Worm (Caenorhabditis elegans): ENCODE data around the gene ZK856.16.

ZK856.16 gene

DNA sequence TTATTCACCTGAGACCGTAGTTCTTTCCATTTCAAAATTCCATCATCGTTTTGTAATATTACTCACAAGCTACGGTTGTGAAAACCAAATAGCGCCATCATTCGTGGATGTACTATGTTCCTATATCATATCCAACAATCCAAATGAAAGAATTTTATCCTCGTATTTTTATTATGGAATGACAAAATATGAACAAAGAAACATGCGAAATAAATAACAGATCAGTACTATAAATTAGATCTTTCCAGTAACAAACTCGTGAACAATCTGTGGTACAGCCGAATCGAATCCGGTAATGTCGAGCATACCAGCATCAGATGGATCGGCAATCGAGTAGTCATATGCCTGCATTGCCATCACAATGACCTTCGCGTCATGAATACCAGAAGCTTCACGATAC lies 47.3 kb upstream of the ZK856.16 start:
- no peak for TF ChIP-seq nhr-12 (tag; optimal IDR thresholded peaks at IDR 0.05)
- TF ChIP-seq R02D3.7 (tag; optimal IDR thresholded peaks at IDR 0.05) = no peak
- no peak for TF ChIP-seq skn-1 (tag; optimal IDR thresholded peaks at IDR 0.05)
- no peak for TF ChIP-seq sem-4 (tag; optimal IDR thresholded peaks at IDR 0.05)
- TF ChIP-seq F13H6.1 (tag; optimal IDR thresholded peaks at IDR 0.05) = no peak
- no peak for TF ChIP-seq nhr-21 (tag; optimal IDR thresholded peaks at IDR 0.05)
- TF ChIP-seq peb-1 (tag; optimal IDR thresholded peaks at IDR 0.05) = no peak
- no peak for TF ChIP-seq nhr-6 (tag; optimal IDR thresholded peaks at IDR 0.05)
- no peak for TF ChIP-seq gmeb-1 (tag; optimal IDR thresholded peaks at IDR 0.05)
- TF ChIP-seq unc-62 (GFP tag; optimal IDR thresholded peaks at IDR 0.05) = no peak
- no peak for TF ChIP-seq elt-1 (tag; optimal IDR thresholded peaks at IDR 0.05)
- TF ChIP-seq nhr-23 (tag; optimal IDR thresholded peaks at IDR 0.05) = no peak

DNA sequence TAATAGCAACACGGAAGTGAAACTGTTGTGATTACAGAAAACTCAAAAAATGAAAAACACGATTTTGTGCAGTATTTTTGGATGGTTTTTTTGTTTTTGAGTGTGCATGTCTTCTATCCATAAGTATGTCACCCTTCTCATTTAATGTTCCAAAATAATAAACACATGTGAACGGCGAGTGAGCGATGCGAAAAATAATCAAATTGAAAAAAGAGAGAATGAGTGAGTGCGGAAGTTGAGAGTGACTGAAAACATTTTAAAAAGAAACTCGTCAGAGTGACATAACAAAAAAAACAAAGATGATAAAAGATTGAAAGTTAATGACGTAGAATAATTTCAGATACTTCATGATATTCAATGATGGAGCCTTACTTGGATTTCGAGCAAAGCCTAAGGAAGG lies 44.1 kb upstream of the ZK856.16 start:
- TF ChIP-seq Y55F3AM.14 (GFP tag; optimal IDR thresholded peaks at IDR 0.05) (no peak), lin-11 (tag; optimal IDR thresholded peaks at IDR 0.05) (no peak), alr-1 (tag; optimal IDR thresholded peaks at IDR 0.05) (no peak), nhr-6 (tag; optimal IDR thresholded peaks at IDR 0.05) (no peak), egl-27 (tag; optimal IDR thresholded peaks at IDR 0.05) (no peak), nhr-25 (tag; optimal IDR thresholded peaks at IDR 0.05) (no peak), C34F6.9 (tag; optimal IDR thresholded peaks at IDR 0.05) (no peak), skn-1 (tag; optimal IDR thresholded peaks at IDR 0.05) (no peak), mbf-1 (tag; optimal IDR thresholded peaks at IDR 0.05) (no peak)

DNA sequence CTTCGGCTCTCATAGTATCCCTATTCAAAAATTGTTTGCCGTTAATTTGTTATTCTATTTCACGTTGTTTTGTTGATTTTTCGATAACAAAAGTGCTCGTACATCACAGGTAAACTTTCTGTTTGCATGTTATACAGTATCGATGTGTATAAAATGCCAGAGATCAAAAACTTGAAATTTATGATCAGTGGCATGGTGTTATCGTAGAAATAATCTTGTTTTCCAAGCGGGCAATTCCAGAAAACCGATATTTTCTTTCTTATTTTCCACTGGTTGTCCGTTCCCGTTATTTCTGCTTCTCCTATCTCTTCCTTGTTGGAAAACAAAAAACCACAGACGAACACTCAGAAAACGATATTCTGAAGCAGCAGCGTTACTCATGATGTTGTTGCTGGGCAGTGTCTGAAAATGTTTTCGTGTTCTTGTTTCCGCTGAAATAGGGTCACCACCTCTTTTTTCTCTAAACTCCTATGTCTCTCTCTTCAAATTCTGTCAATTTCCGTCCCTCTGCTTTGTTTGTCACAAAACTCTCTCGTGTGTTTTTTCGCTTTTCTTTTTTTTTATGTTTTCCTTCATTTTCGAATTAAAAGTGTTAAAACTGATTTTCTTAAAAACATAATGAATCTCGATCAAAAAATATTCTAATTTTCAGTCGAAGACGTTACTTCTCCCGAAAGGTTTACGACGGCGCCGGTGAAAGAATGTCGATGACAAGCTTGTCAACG lies 43.0 kb upstream of the ZK856.16 start, which contains the start of gene akt-1:
akt-1 (plus strand) TSS at position 651 of the 725 bp plus-strand sequence.
- TF ChIP-seq gmeb-1 (tag; optimal IDR thresholded peaks at IDR 0.05) = no peak
- TF ChIP-seq unc-39 (tag; optimal IDR thresholded peaks at IDR 0.05) = no peak
- no peak for TF ChIP-seq aly-2 (tag; optimal IDR thresholded peaks at IDR 0.05)
- no peak for TF ChIP-seq crh-2 (tag; optimal IDR thresholded peaks at IDR 0.05)
- TF ChIP-seq sem-4 (tag; optimal IDR thresholded peaks at IDR 0.05) = no peak
- TF ChIP-seq nhr-10 (tag; optimal IDR thresholded peaks at IDR 0.05) = no peak

DNA sequence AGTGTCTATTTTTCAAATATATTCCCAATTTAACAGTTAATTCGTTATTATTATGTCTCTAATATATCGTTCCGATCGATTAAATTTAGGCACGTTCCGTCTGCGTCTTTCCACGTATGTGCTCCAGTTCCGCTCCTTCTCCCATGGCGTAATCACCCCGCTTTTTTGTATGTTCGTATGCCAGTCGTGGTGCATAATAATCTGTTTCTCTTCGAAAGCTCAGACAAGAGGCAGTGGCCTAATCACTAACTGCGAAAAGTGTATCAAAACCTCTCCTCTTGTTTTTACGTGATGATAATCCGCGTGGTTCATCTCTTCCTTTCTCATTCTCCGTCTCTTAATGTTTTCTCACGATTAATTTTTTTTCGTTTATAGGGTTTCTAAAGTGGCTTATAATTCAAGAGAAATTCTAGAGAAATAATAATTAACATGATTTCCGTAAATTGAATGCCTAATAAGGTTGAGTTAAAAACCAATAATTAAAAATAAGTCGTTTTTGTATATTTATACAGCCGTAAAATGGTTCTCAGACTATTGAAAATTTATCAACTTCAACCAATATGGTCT lies 42.4 kb upstream of the ZK856.16 start:
- no peak for TF ChIP-seq mbf-1 (tag; optimal IDR thresholded peaks at IDR 0.05)
- TF ChIP-seq R02D3.7 (tag; optimal IDR thresholded peaks at IDR 0.05) = no peak
- peak; percentile 32 for TF ChIP-seq nhr-129 (tag; optimal IDR thresholded peaks at IDR 0.05)
- no peak for TF ChIP-seq unc-55 (GFP tag; optimal IDR thresholded peaks at IDR 0.05)
- peak; percentile 37 for TF ChIP-seq C34F6.9 (tag; optimal IDR thresholded peaks at IDR 0.05)
- peak in 1 of 2 experiments; percentile 38 for TF ChIP-seq lsy-2 (tag; optimal IDR thresholded peaks at IDR 0.05)
- no peak for TF ChIP-seq crh-2 (tag; optimal IDR thresholded peaks at IDR 0.05)
- TF ChIP-seq lin-11 (tag; optimal IDR thresholded peaks at IDR 0.05) = no peak

DNA sequence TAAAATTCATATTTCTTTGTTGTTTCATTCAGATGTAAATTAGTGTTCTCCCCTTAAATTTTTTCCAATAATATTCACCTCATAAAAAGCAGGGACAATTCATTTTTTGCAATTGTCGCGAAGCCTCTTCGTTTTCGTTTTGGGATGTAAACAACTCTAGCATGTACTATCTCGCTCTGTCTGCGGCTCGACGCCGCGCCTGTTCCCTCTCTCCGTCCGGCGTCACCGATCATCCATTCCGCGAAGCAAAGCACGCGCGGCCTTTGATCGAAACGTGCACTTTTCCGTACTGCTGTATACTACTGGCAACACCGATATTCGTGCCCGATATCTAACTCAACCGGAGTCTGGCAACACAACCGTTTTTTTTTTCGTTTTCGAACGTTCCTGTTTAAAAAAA lies 41.6 kb upstream of the ZK856.16 start:
- no peak for TF ChIP-seq elt-1 (tag; optimal IDR thresholded peaks at IDR 0.05)
- peak; percentile 0 for TF ChIP-seq sma-9 (GFP tag; optimal IDR thresholded peaks at IDR 0.05)
- no peak for TF ChIP-seq sma-9 (tag; optimal IDR thresholded peaks at IDR 0.05)
- no peak for TF ChIP-seq nhr-25 (tag; optimal IDR thresholded peaks at IDR 0.05)
- TF ChIP-seq mdl-1 (tag; optimal IDR thresholded peaks at IDR 0.05) = peak in 1 of 2 experiments; percentile 15

DNA sequence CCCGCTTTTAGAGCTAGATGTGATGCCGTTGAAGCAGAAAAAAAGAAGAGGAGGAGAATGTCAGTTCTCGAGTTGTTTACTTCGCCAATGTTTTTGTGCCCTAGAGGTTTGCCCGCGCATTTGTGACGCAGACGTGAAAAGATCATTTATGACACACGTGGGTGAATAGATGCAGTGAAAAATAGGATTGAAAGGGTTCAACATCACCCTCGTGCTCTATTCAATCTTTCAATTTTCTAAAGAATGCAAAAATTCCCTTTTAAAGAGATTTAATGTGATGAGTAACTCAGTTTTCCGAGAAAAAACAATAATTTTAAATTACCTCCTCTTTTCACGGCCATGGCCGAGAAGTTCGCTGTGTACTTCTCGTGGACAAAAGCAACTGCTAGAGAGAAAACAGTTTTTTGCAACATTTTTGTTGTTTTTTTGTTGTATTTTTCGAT lies 41.1 kb upstream of the ZK856.16 start:
- TF ChIP-seq nhr-129 (tag; optimal IDR thresholded peaks at IDR 0.05) = peak; percentile 88
- peak; percentile 29 for TF ChIP-seq ztf-4 (tag; optimal IDR thresholded peaks at IDR 0.05)
- peak; percentile 27 for TF ChIP-seq lin-13 (GFP tag; optimal IDR thresholded peaks at IDR 0.05)
- TF ChIP-seq sma-9 (GFP tag; optimal IDR thresholded peaks at IDR 0.05) = peak; percentile 67
- TF ChIP-seq sma-9 (tag; optimal IDR thresholded peaks at IDR 0.05) = no peak
- peak; percentile 11 to 73 for TF ChIP-seq lsy-2 (tag; optimal IDR thresholded peaks at IDR 0.05)
- peak; percentile 47 for TF ChIP-seq nhr-6 (tag; optimal IDR thresholded peaks at IDR 0.05)
- peak; percentile 79 for TF ChIP-seq C34F6.9 (tag; optimal IDR thresholded peaks at IDR 0.05)
- TF ChIP-seq mdl-1 (tag; optimal IDR thresholded peaks at IDR 0.05) = peak; percentile 72 to 94
- no peak for TF ChIP-seq ztf-1 (GFP tag; conservative IDR thresholded peaks at IDR 0.05)
- TF ChIP-seq egl-27 (tag; optimal IDR thresholded peaks at IDR 0.05) = no peak
- no peak for TF ChIP-seq nhr-237 (tag; optimal IDR thresholded peaks at IDR 0.05)
- TF ChIP-seq nhr-21 (tag; optimal IDR thresholded peaks at IDR 0.05) = peak; percentile 46
- no peak for TF ChIP-seq skn-1 (tag; optimal IDR thresholded peaks at IDR 0.05)
- peak; percentile 6 for TF ChIP-seq fos-1 (tag; optimal IDR thresholded peaks at IDR 0.05)
- TF ChIP-seq nhr-25 (tag; optimal IDR thresholded peaks at IDR 0.05) = no peak
- TF ChIP-seq crh-2 (tag; optimal IDR thresholded peaks at IDR 0.05) = peak; percentile 68
- no peak for TF ChIP-seq nhr-23 (tag; optimal IDR thresholded peaks at IDR 0.05)
- TF ChIP-seq sma-3 (GFP tag; optimal IDR thresholded peaks at IDR 0.05) = no peak
- peak; percentile 19 for TF ChIP-seq lin-11 (tag; optimal IDR thresholded peaks at IDR 0.05)

Measured in whole organism, L2 larva.